Fruit fly (Drosophila melanogaster) whole organism, embryonic: ENCODE data around the gene galectin.
A peak's percentile ranks its signal among the peaks of the same experiment; 100 is the strongest.

Source experiments
- Atf3 ChIP-seq: fragments of 200-800 bp; sonication (Bioruptor generic); optimal IDR thresholded peaks from 3 replicates; lab custom pipeline; 2016; ENCODE audit warnings: missing biosample characterization, missing genetic modification characterization
- B-H2 ChIP-seq: fragments of 200-800 bp; sonication (Bioruptor generic); optimal IDR thresholded peaks from 2 replicates; lab custom pipeline; 2018; ENCODE audit warnings: missing biosample characterization, mild to moderate bottlenecking, missing genetic modification characterization
- Bdp1 ChIP-seq: fragments of 200-800 bp; sonication (Bioruptor generic); optimal IDR thresholded peaks from 3 replicates; lab custom pipeline; 2016; ENCODE audit warnings: missing biosample characterization, missing genetic modification characterization
- BtbVII ChIP-seq: fragments of 200-800 bp; sonication (Bioruptor generic); optimal IDR thresholded peaks from 3 replicates; lab custom pipeline; 2017; ENCODE audit warnings: missing biosample characterization, mild to moderate bottlenecking, missing genetic modification characterization
- CG11560 ChIP-seq: fragments of 200-800 bp; sonication (Bioruptor generic); IDR thresholded peaks from 3 replicates; pipeline ENCODE4 v1.3.6; 2022; ENCODE audit warnings: missing biosample characterization, missing genetic modification characterization
- CG12391 ChIP-seq: fragments of 200-800 bp; sonication (Bioruptor generic); optimal IDR thresholded peaks from 3 replicates; lab custom pipeline; 2018; ENCODE audit warnings: missing biosample characterization, mild to moderate bottlenecking, missing genetic modification characterization, moderate library complexity
- CG13775 ChIP-seq: fragments of 200-800 bp; sonication (Bioruptor generic); optimal IDR thresholded peaks from 3 replicates; lab custom pipeline; 2017; ENCODE audit warnings: missing biosample characterization, mild to moderate bottlenecking, missing genetic modification characterization
- CG15479 ChIP-seq: fragments of 200-800 bp; sonication (Bioruptor generic); optimal IDR thresholded peaks from 3 replicates; lab custom pipeline; 2019; ENCODE audit warnings: missing biosample characterization, mild to moderate bottlenecking, missing genetic modification characterization, moderate library complexity
- CG17361 ChIP-seq: fragments of 200-800 bp; sonication (Bioruptor generic); IDR thresholded peaks from 3 replicates; pipeline ENCODE4 v1.3.6; 2022; ENCODE audit warnings: missing biosample characterization, missing genetic modification characterization
- CG17612 ChIP-seq: fragments of 200-800 bp; sonication (Bioruptor generic); IDR thresholded peaks from 2 replicates; pipeline ENCODE4 v1.3.6; 2022; ENCODE audit warnings: missing biosample characterization, missing genetic modification characterization
- CG1792 ChIP-seq: fragments of 200-800 bp; sonication (Bioruptor generic); optimal IDR thresholded peaks from 2 replicates; lab custom pipeline; 2016; ENCODE audit warnings: missing biosample characterization, missing genetic modification characterization
- CG18764 ChIP-seq: fragments of 200-800 bp; sonication (Bioruptor generic); optimal IDR thresholded peaks from 3 replicates; lab custom pipeline; 2016; ENCODE audit warnings: missing biosample characterization, missing genetic modification characterization
- CG2712 ChIP-seq: fragments of 200-800 bp; optimal IDR thresholded peaks from 3 replicates; lab custom pipeline; 2019; ENCODE audit warnings: missing biosample characterization, mild to moderate bottlenecking, missing genetic modification characterization, moderate library complexity
- CG3838 ChIP-seq: fragments of 200-800 bp; sonication (Bioruptor generic); optimal IDR thresholded peaks from 3 replicates; lab custom pipeline; 2016; ENCODE audit warnings: missing biosample characterization, missing genetic modification characterization
- CG4404 ChIP-seq: fragments of 200-800 bp; sonication (Bioruptor generic); IDR thresholded peaks from 2 replicates; pipeline ENCODE4 v1.3.6; 2022; ENCODE audit warnings: missing biosample characterization, missing genetic modification characterization
- CG4617 ChIP-seq: fragments of 200-800 bp; sonication (Bioruptor generic); optimal IDR thresholded peaks from 3 replicates; lab custom pipeline; 2016; ENCODE audit warnings: missing biosample characterization, missing genetic modification characterization, borderline replicate concordance
- CG4820 ChIP-seq: fragments of 200-800 bp; sonication (Bioruptor generic); optimal IDR thresholded peaks from 3 replicates; lab custom pipeline; 2016; ENCODE audit warnings: missing biosample characterization, missing genetic modification characterization
- CG6254 ChIP-seq: fragments of 200-800 bp; sonication (Bioruptor generic); optimal IDR thresholded peaks from 3 replicates; lab custom pipeline; 2017; ENCODE audit warnings: mild to moderate bottlenecking, missing biosample characterization, missing genetic modification reagents, missing genetic modification characterization
- CG6272 ChIP-seq: fragments of 200-800 bp; sonication (Bioruptor generic); IDR thresholded peaks from 2 replicates; pipeline ENCODE4 v1.3.6; 2022; ENCODE audit warnings: missing biosample characterization, missing genetic modification characterization
- CG6765 ChIP-seq: fragments of 200-800 bp; sonication (Bioruptor generic); optimal IDR thresholded peaks from 3 replicates; lab custom pipeline; 2017; ENCODE audit warnings: missing biosample characterization, mild to moderate bottlenecking, missing genetic modification characterization
- CG7372 ChIP-seq: fragments of 200-800 bp; sonication (Bioruptor generic); IDR thresholded peaks from 2 replicates; pipeline ENCODE4 v1.3.6; 2022; ENCODE audit warnings: missing biosample characterization, missing genetic modification characterization
- CG7963 ChIP-seq: fragments of 200-800 bp; sonication (Bioruptor generic); IDR thresholded peaks from 3 replicates; pipeline ENCODE4 v1.3.6; 2022; ENCODE audit warnings: missing biosample characterization, missing genetic modification characterization; ENCODE audit not compliant: partially characterized antibody
- CG8281 ChIP-seq: fragments of 200-800 bp; sonication (Bioruptor generic); optimal IDR thresholded peaks from 2 replicates; lab custom pipeline; 2018; ENCODE audit warnings: missing biosample characterization, mild to moderate bottlenecking, missing genetic modification characterization, moderate library complexity
- CkIIα-i1 ChIP-seq: fragments of 200-800 bp; sonication (Bioruptor generic); IDR thresholded peaks from 2 replicates; pipeline ENCODE4 v1.3.6; 2022; ENCODE audit warnings: missing biosample characterization, missing genetic modification characterization
- Dad ChIP-seq: fragments of 200-800 bp; sonication (Bioruptor generic); optimal IDR thresholded peaks from 3 replicates; lab custom pipeline; 2016; ENCODE audit warnings: missing biosample characterization, missing genetic modification characterization
- Dbx ChIP-seq: fragments of 200-800 bp; sonication (Bioruptor generic); IDR thresholded peaks from 3 replicates; pipeline ENCODE4 v1.3.6; 2022; ENCODE audit warnings: missing biosample characterization, missing genetic modification characterization
- Dfd ChIP-seq, 2 experiments: fragments of >200 bp; optimal IDR thresholded peaks; 2 replicates each; lab custom pipeline; 2017; ENCODE audit warnings: missing biosample characterization in 2 of 2, missing genetic modification characterization in 2 of 2
- H2.0 ChIP-seq: fragments of 200-800 bp; sonication (Bioruptor generic); IDR thresholded peaks from 2 replicates; pipeline ENCODE4 v1.3.6; 2022; ENCODE audit warnings: missing biosample characterization, missing genetic modification characterization
- HLHmδ ChIP-seq: fragments of 200-800 bp; sonication (Bioruptor generic); optimal IDR thresholded peaks from 2 replicates; lab custom pipeline; 2018; ENCODE audit warnings: missing biosample characterization, mild to moderate bottlenecking, missing genetic modification characterization, moderate library complexity
- Med ChIP-seq: fragments of 200-800 bp; sonication (Bioruptor generic); peaks from one replicate; lab custom pipeline; 2016; ENCODE audit warnings: missing biosample characterization, missing genetic modification characterization, mild to moderate bottlenecking, inconsistent platforms, moderate library complexity
- NFAT ChIP-seq: fragments of 200-800 bp; sonication (Bioruptor generic); IDR thresholded peaks from 2 replicates; pipeline ENCODE4 v1.3.6; 2022; ENCODE audit warnings: missing biosample characterization, missing genetic modification characterization
- PHDP ChIP-seq: fragments of 200-800 bp; sonication (Bioruptor generic); optimal IDR thresholded peaks from 3 replicates; lab custom pipeline; 2018; ENCODE audit warnings: missing biosample characterization, mild to moderate bottlenecking, missing genetic modification characterization, moderate library complexity
- Rx ChIP-seq: fragments of 200-800 bp; sonication (Bioruptor generic); IDR thresholded peaks from 2 replicates; pipeline ENCODE4 v1.3.6; 2022; ENCODE audit warnings: missing biosample characterization, missing genetic modification characterization
- Scr ChIP-seq: fragments of 200-800 bp; sonication (Bioruptor generic); IDR thresholded peaks from 2 replicates; pipeline ENCODE4 v1.3.6; 2022; ENCODE audit warnings: missing biosample characterization, missing genetic modification characterization; ENCODE audit not compliant: partially characterized antibody
- Six4 ChIP-seq: fragments of 200-800 bp; sonication (Bioruptor generic); optimal IDR thresholded peaks from 2 replicates; lab custom pipeline; 2016; ENCODE audit warnings: missing biosample characterization, missing genetic modification characterization
- Sox102F ChIP-seq: fragments of 200-800 bp; sonication (Bioruptor generic); optimal IDR thresholded peaks from 2 replicates; lab custom pipeline; 2018; ENCODE audit warnings: missing biosample characterization, mild to moderate bottlenecking, missing genetic modification characterization, moderate library complexity
- Xbp1 ChIP-seq: fragments of 200-800 bp; sonication (Bioruptor generic); optimal IDR thresholded peaks from 3 replicates; lab custom pipeline; 2016; ENCODE audit warnings: missing biosample characterization, mild to moderate bottlenecking, missing genetic modification characterization
- chinmo ChIP-seq: fragments of 200-800 bp; sonication (Bioruptor generic); IDR thresholded peaks from 4 replicates; pipeline ENCODE4 v1.3.6; 2022; ENCODE audit warnings: missing biosample characterization, missing genetic modification characterization; ENCODE audit not compliant: partially characterized antibody
- crol ChIP-seq: fragments of 200-800 bp; sonication (Bioruptor generic); IDR thresholded peaks from 2 replicates; pipeline ENCODE4 v1.3.6; 2022; ENCODE audit warnings: missing biosample characterization, missing genetic modification characterization
- cwo ChIP-seq: fragments of 200-800 bp; sonication (Bioruptor generic); optimal IDR thresholded peaks from 3 replicates; lab custom pipeline; 2017; ENCODE audit warnings: missing biosample characterization, missing genetic modification characterization, mild to moderate bottlenecking, moderate library complexity, missing genetic modification reagents
- dati ChIP-seq: fragments of 200-800 bp; sonication (Bioruptor generic); IDR thresholded peaks from 2 replicates; pipeline ENCODE4 v1.3.6; 2022; ENCODE audit warnings: missing biosample characterization, missing genetic modification characterization
- gcm ChIP-seq: fragments of 200-800 bp; sonication (Bioruptor generic); optimal IDR thresholded peaks from 2 replicates; lab custom pipeline; 2019; ENCODE audit warnings: missing biosample characterization, mild to moderate bottlenecking, missing genetic modification characterization, moderate library complexity
- onecut ChIP-seq: fragments of 200-800 bp; sonication (Bioruptor generic); IDR thresholded peaks from 2 replicates; pipeline ENCODE4 v1.3.6; 2022; ENCODE audit warnings: missing biosample characterization, missing genetic modification characterization
- run ChIP-seq: fragments of 200-800 bp; sonication (Bioruptor generic); optimal IDR thresholded peaks from 3 replicates; lab custom pipeline; 2018; ENCODE audit warnings: missing biosample characterization, mild to moderate bottlenecking, missing genetic modification characterization
- sim ChIP-seq: fragments of 200-800 bp; sonication (Bioruptor generic); IDR thresholded peaks from 2 replicates; pipeline ENCODE4 v1.3.6; 2022; ENCODE audit warnings: missing biosample characterization, missing genetic modification characterization
- slbo ChIP-seq: fragments of 200-800 bp; sonication (Bioruptor generic); IDR thresholded peaks from 2 replicates; pipeline ENCODE4 v1.3.6; 2022; ENCODE audit warnings: missing biosample characterization, missing genetic modification characterization
- sob ChIP-seq: fragments of 200-800 bp; sonication (Bioruptor generic); IDR thresholded peaks from 2 replicates; pipeline ENCODE4 v1.3.6; 2022; ENCODE audit warnings: missing biosample characterization, missing genetic modification characterization
- vnd ChIP-seq: fragments of 200-800 bp; sonication (Bioruptor generic); IDR thresholded peaks from 3 replicates; pipeline ENCODE4 v1.3.6; 2022; ENCODE audit warnings: missing biosample characterization, missing genetic modification characterization; ENCODE audit not compliant: partially characterized antibody
- wdn ChIP-seq: fragments of 200-800 bp; sonication (Bioruptor generic); IDR thresholded peaks from 2 replicates; pipeline ENCODE4 v1.3.6; 2022; ENCODE audit warnings: missing biosample characterization, missing genetic modification characterization
- wor ChIP-seq: fragments of 200-800 bp; sonication (Bioruptor generic); IDR thresholded peaks from 2 replicates; pipeline ENCODE4 v1.3.6; 2022; ENCODE audit warnings: missing biosample characterization, missing genetic modification characterization

The galectin gene

dm6 chr2L:72752-73435 is 1.3 kb downstream of the galectin start (continued):
- TF ChIP-seq wdn (GFP tag; lab: Robert Waterston, UW) (no peak), CG17612 (GFP tag; lab: Robert Waterston, UW) (no peak), CG18764 (GFP tag; lab: Kevin White, UChicago) (no peak), PHDP (tag; lab: Kevin White, UChicago) (peak; percentile 49), CG7963 (GFP tag; lab: Robert Waterston, UW) (no peak), Dfd (GFP tag; optimal IDR thresholded peaks at IDR 0.05; lab: Kevin White, UChicago) (no peak), slbo (GFP tag; lab: Robert Waterston, UW) (peak; percentile 65), CG8281 (tag; lab: Kevin White, UChicago) (no peak), Dad (GFP tag; lab: Kevin White, UChicago) (peak; percentile 30), Dbx (GFP tag; lab: Robert Waterston, UW) (peak; percentile 83), CG4617 (GFP tag; lab: Kevin White, UChicago) (no peak), chinmo (GFP tag; lab: Robert Waterston, UW) (peak; percentile 90; the same call in 3 of the 4 replicates), CG17361 (GFP tag; lab: Robert Waterston, UW) (no peak), cwo (GFP tag; lab: Kevin White, UChicago) (no peak), CG6254 (GFP tag; lab: Kevin White, UChicago) (no peak), sob (peak; percentile 61), sim (GFP tag; lab: Robert Waterston, UW) (no peak), Rx (GFP tag; lab: Robert Waterston, UW) (peak; percentile 39; the same call in 1 of the 2 replicates), CG4404 (GFP tag; lab: Robert Waterston, UW) (no peak), wor (GFP tag; lab: Robert Waterston, UW) (no peak), NFAT (GFP tag; lab: Robert Waterston, UW) (peak; percentile 73; the same call in 1 of the 2 replicates), CG2712 (peak; percentile 30), CG11560 (tag; lab: Robert Waterston, UW) (0 out of 3 replicates have a peak, but pooled peaks have one; percentile 22), CG12391 (tag; lab: Kevin White, UChicago) (peak; percentile 24), H2.0 (no peak), CkIIα-i1 (no peak), CG1792 (GFP tag; lab: Kevin White, UChicago) (no peak), Atf3 (GFP tag; lab: Kevin White, UChicago) (no peak), Bdp1 (no peak), HLHmδ (no peak), CG6765 (GFP tag; lab: Kevin White, UChicago) (no peak), CG13775 (GFP tag; lab: Kevin White, UChicago) (no peak), CG4820 (no peak), BtbVII (GFP tag; lab: Kevin White, UChicago) (peak; percentile 4), CG7372 (GFP tag; lab: Robert Waterston, UW) (peak; percentile 22; the same call in 1 of the 2 replicates), run (tag; lab: Kevin White, UChicago) (no peak), CG3838 (no peak), crol (GFP tag; lab: Robert Waterston, UW) (no peak), Scr (peak; percentile 54; the same call in 1 of the 2 replicates), CG15479 (GFP tag; lab: Kevin White, UChicago) (no peak), Six4 (GFP tag; lab: Kevin White, UChicago) (no peak), vnd (GFP tag; lab: Robert Waterston, UW) (peak; percentile 46; the same call in 2 of the 3 replicates), onecut (GFP tag; lab: Robert Waterston, UW) (peak; percentile 41), Sox102F (GFP tag; lab: Kevin White, UChicago) (peak; percentile 47), Med (GFP tag; lab: Kevin White, UChicago) (peak; percentile 94), dati (GFP tag; lab: Robert Waterston, UW) (no peak), gcm (GFP tag; lab: Kevin White, UChicago) (no peak), Xbp1 (peak; percentile 58), CG6272 (GFP tag; lab: Robert Waterston, UW) (no peak), B-H2 (GFP tag; lab: Kevin White, UChicago) (peak; percentile 83)
